Fruit fly (Drosophila melanogaster) whole organism, embryonic: ENCODE measurements around the gene SelT.

ENCODE experiments used
- Atf-2 ChIP-seq: fragments of 200-800 bp; sonication (Bioruptor generic); optimal IDR thresholded peaks from 2 replicates; lab custom pipeline; 2016; ENCODE audit warnings: missing biosample characterization, missing genetic modification characterization
- Atf3 ChIP-seq: fragments of 200-800 bp; sonication (Bioruptor generic); optimal IDR thresholded peaks from 3 replicates; lab custom pipeline; 2016; ENCODE audit warnings: missing biosample characterization, missing genetic modification characterization
- CG10321 ChIP-seq: fragments of 200-800 bp; sonication (Bioruptor generic); IDR thresholded peaks from 2 replicates; pipeline ENCODE4 v1.3.6; 2022; ENCODE audit warnings: missing biosample characterization, missing genetic modification characterization
- CG10543 ChIP-seq: fragments of 200-800 bp; sonication (Bioruptor generic); optimal IDR thresholded peaks from 3 replicates; lab custom pipeline; 2017; ENCODE audit warnings: missing biosample characterization, mild to moderate bottlenecking, missing genetic modification characterization, moderate library complexity
- CG11398 ChIP-seq: fragments of 200-800 bp; sonication (Bioruptor generic); optimal IDR thresholded peaks from 2 replicates; lab custom pipeline; 2016; ENCODE audit warnings: missing biosample characterization, missing genetic modification characterization
- CG14965 ChIP-seq: fragments of 200-800 bp; sonication (Bioruptor generic); optimal IDR thresholded peaks from 2 replicates; lab custom pipeline; 2016; ENCODE audit warnings: missing biosample characterization, missing genetic modification characterization, borderline replicate concordance
- CG15011 ChIP-seq: fragments of 200-800 bp; sonication (Bioruptor generic); optimal IDR thresholded peaks from 3 replicates; lab custom pipeline; 2018; ENCODE audit warnings: missing biosample characterization, mild to moderate bottlenecking, missing genetic modification characterization
- CG2875 ChIP-seq: fragments of 200-800 bp; sonication (Bioruptor generic); optimal IDR thresholded peaks from 2 replicates; lab custom pipeline; 2017; ENCODE audit warnings: missing biosample characterization, mild to moderate bottlenecking, missing genetic modification characterization, missing genetic modification reagents
- CG32532 ChIP-seq: fragments of 200-800 bp; sonication (Bioruptor generic); IDR thresholded peaks from 2 replicates; pipeline ENCODE4 v1.3.6; 2022; ENCODE audit warnings: missing biosample characterization, missing genetic modification characterization
- CG32772 ChIP-seq: fragments of 200-800 bp; sonication (Bioruptor generic); IDR thresholded peaks from 2 replicates; pipeline ENCODE4 v1.3.6; 2022; ENCODE audit warnings: missing biosample characterization, missing genetic modification characterization
- CG3847 ChIP-seq: fragments of 200-800 bp; sonication (Bioruptor generic); IDR thresholded peaks from 2 replicates; pipeline ENCODE4 v1.3.6; 2022; ENCODE audit warnings: missing biosample characterization, missing genetic modification characterization
- CG5180 ChIP-seq: fragments of 200-800 bp; sonication (Bioruptor generic); optimal IDR thresholded peaks from 3 replicates; lab custom pipeline; 2017; ENCODE audit warnings: missing biosample characterization, missing genetic modification characterization, mild to moderate bottlenecking, moderate library complexity, missing genetic modification reagents
- CG6654 ChIP-seq: fragments of 200-800 bp; sonication (Bioruptor generic); optimal IDR thresholded peaks from 2 replicates; lab custom pipeline; 2017; ENCODE audit warnings: missing biosample characterization, mild to moderate bottlenecking, missing genetic modification characterization
- CG7839 ChIP-seq: fragments of 200-800 bp; sonication (Bioruptor generic); optimal IDR thresholded peaks from 3 replicates; lab custom pipeline; 2018; ENCODE audit warnings: missing biosample characterization, mild to moderate bottlenecking, missing genetic modification characterization, moderate library complexity
- CG7963 ChIP-seq: fragments of 200-800 bp; sonication (Bioruptor generic); IDR thresholded peaks from 3 replicates; pipeline ENCODE4 v1.3.6; 2022; ENCODE audit warnings: missing biosample characterization, missing genetic modification characterization; ENCODE audit not compliant: partially characterized antibody
- CkIIα-i1 ChIP-seq: fragments of 200-800 bp; sonication (Bioruptor generic); IDR thresholded peaks from 2 replicates; pipeline ENCODE4 v1.3.6; 2022; ENCODE audit warnings: missing biosample characterization, missing genetic modification characterization
- Dfd ChIP-seq, 2 experiments: fragments of >200 bp; optimal IDR thresholded peaks; 2 replicates each; lab custom pipeline; 2017; ENCODE audit warnings: missing biosample characterization in 2 of 2, missing genetic modification characterization in 2 of 2
- Doc2 ChIP-seq: fragments of 200-800 bp; sonication (Bioruptor generic); IDR thresholded peaks from 2 replicates; pipeline ENCODE4 v1.3.6; 2022; ENCODE audit warnings: missing biosample characterization, missing genetic modification characterization
- Hr51 ChIP-seq, 2 experiments: fragments of 200-800 bp; sonication (Bioruptor generic); optimal IDR thresholded peaks; 2 replicates in 1 of 2; 3 replicates in 1 of 2; lab custom pipeline; 2016 to 2018; ENCODE audit warnings: missing biosample characterization in 2 of 2, missing genetic modification characterization in 2 of 2, mild to moderate bottlenecking in 1 of 2, moderate library complexity in 1 of 2
- Kr ChIP-seq: fragments of 200-800 bp; sonication (Bioruptor generic); optimal IDR thresholded peaks from 2 replicates; lab custom pipeline; 2017; ENCODE audit warnings: missing biosample characterization, mild to moderate bottlenecking, missing genetic modification characterization
- Lpt ChIP-seq: fragments of >200 bp; optimal IDR thresholded peaks from 2 replicates; lab custom pipeline; 2018; ENCODE audit warnings: missing biosample characterization, missing genetic modification characterization
- MBD-R2 ChIP-seq: fragments of 200-800 bp; sonication (Bioruptor generic); IDR thresholded peaks from 2 replicates; pipeline ENCODE4 v1.3.6; 2022; ENCODE audit warnings: missing biosample characterization, missing genetic modification characterization
- Med ChIP-seq: fragments of 200-800 bp; sonication (Bioruptor generic); peaks from one replicate; lab custom pipeline; 2016; ENCODE audit warnings: missing biosample characterization, missing genetic modification characterization, mild to moderate bottlenecking, inconsistent platforms, moderate library complexity
- Nf-YA ChIP-seq: fragments of 200-800 bp; sonication (Bioruptor generic); IDR thresholded peaks from 2 replicates; pipeline ENCODE4 v1.3.6; 2022; ENCODE audit warnings: missing biosample characterization, missing genetic modification characterization
- Oli ChIP-seq: fragments of 200-800 bp; sonication (Bioruptor generic); optimal IDR thresholded peaks from 2 replicates; lab custom pipeline; 2018; ENCODE audit warnings: missing biosample characterization, mild to moderate bottlenecking, missing genetic modification characterization, moderate library complexity
- Trl ChIP-seq, 3 experiments: fragments of >200 bp in 2 of 3; fragments of 200-800 bp in 1 of 3; sonication (Bioruptor generic) in 1 of 3; optimal IDR thresholded peaks; 2 replicates in 1 of 3; 3 replicates in 2 of 3; lab custom pipeline; 2016 to 2017; ENCODE audit warnings: missing biosample characterization in 1 of 3, missing genetic modification characterization in 1 of 3
- aop ChIP-seq: fragments of 200-800 bp; sonication (Bioruptor generic); IDR thresholded peaks from 2 replicates; pipeline ENCODE4 v1.3.6; 2022; ENCODE audit warnings: missing biosample characterization, missing genetic modification characterization
- ci ChIP-seq: fragments of 200-800 bp; sonication (Bioruptor generic); IDR thresholded peaks from 3 replicates; pipeline ENCODE4 v1.3.6; 2022; ENCODE audit warnings: missing biosample characterization, missing genetic modification characterization
- crc ChIP-seq: fragments of 200-800 bp; sonication (Bioruptor generic); optimal IDR thresholded peaks from 2 replicates; lab custom pipeline; 2016; ENCODE audit warnings: missing biosample characterization, missing genetic modification characterization
- croc ChIP-seq: fragments of 200-800 bp; sonication (Bioruptor generic); conservative IDR thresholded peaks from 3 replicates; pipeline ENCODE4 v1.3.6; 2022; ENCODE audit warnings: missing biosample characterization, missing genetic modification characterization
- exex ChIP-seq: fragments of 200-800 bp; sonication (Bioruptor generic); optimal IDR thresholded peaks from 4 replicates; lab custom pipeline; 2018; ENCODE audit warnings: missing biosample characterization, mild to moderate bottlenecking, missing genetic modification characterization, moderate library complexity
- grau ChIP-seq: fragments of 200-800 bp; optimal IDR thresholded peaks from 3 replicates; lab custom pipeline; 2019; ENCODE audit warnings: missing biosample characterization, mild to moderate bottlenecking, missing genetic modification characterization, moderate library complexity
- gro ChIP-seq: fragments of 200-800 bp; sonication (Bioruptor generic); optimal IDR thresholded peaks from 2 replicates; lab custom pipeline; 2016; ENCODE audit warnings: missing biosample characterization, missing genetic modification characterization
- gsb-n ChIP-seq: fragments of 200-800 bp; sonication (Bioruptor generic); optimal IDR thresholded peaks from 3 replicates; lab custom pipeline; 2018; ENCODE audit warnings: missing biosample characterization, mild to moderate bottlenecking, missing genetic modification characterization
- inv ChIP-seq: fragments of 200-800 bp; sonication (Bioruptor generic); IDR thresholded peaks from 2 replicates; pipeline ENCODE4 v1.3.6; 2022; ENCODE audit warnings: missing biosample characterization, missing genetic modification characterization; ENCODE audit not compliant: partially characterized antibody
- otp ChIP-seq: fragments of 200-800 bp; sonication (Bioruptor generic); IDR thresholded peaks from 3 replicates; pipeline ENCODE4, ENCODE4 v1.3.6; 2022; ENCODE audit warnings: missing biosample characterization, missing genetic modification characterization
- p53 ChIP-seq: fragments of 200-800 bp; sonication (Bioruptor generic); optimal IDR thresholded peaks from 2 replicates; lab custom pipeline; 2016; ENCODE audit warnings: missing biosample characterization, missing genetic modification characterization
- prd ChIP-seq, 3 experiments: fragments of >200 bp in 2 of 3; fragments of 200-800 bp in 1 of 3; sonication (Bioruptor generic) in 1 of 3; optimal IDR thresholded peaks in 2 of 3; IDR thresholded peaks in 1 of 3; 2 replicates in 2 of 3; 3 replicates in 1 of 3; pipeline versions ENCODE4 v1.3.6 to Lab custom; 2017 to 2022; ENCODE audit warnings: missing biosample characterization in 1 of 3, missing genetic modification characterization in 1 of 3
- slp2 ChIP-seq: fragments of 200-800 bp; sonication (Bioruptor generic); optimal IDR thresholded peaks from 2 replicates; lab custom pipeline; 2016; ENCODE audit warnings: missing biosample characterization, missing genetic modification characterization
- stwl ChIP-seq: fragments of 200-800 bp; sonication (Bioruptor generic); optimal IDR thresholded peaks from 3 replicates; lab custom pipeline; 2018; ENCODE audit warnings: missing biosample characterization, mild to moderate bottlenecking, missing genetic modification characterization, moderate library complexity
- vnd ChIP-seq: fragments of 200-800 bp; sonication (Bioruptor generic); IDR thresholded peaks from 3 replicates; pipeline ENCODE4 v1.3.6; 2022; ENCODE audit warnings: missing biosample characterization, missing genetic modification characterization; ENCODE audit not compliant: partially characterized antibody

Gene SelT

DNA sequence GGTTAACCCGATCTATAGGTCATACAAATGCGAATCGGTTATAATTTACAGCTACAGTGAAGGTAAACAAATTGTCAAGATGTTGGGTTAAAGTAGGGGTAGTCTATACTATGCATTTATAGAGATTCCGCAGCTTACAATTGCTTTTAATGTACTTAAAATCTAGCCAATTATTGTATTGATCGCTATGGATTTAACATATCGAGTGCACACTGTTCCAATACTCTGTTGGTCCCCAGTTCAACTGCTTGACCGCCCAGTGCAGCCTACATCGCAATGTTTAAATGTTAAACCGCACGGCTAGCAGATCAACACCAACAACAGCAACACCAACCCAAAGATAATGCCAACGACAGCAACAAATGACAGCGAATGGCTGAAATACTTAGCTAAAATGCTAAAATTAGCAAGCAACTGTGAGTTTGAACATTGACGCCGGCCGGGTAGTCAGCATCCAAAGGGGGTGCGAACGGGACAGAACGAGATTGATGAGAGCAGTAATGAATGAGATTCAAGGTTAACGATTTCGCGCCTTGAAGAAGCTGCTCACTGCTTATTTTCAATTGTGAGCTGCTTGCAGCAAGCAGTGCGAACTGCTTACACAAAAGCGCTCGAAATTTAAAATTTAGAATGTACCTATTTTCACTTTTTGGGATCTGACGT is 9.7 kb upstream of the SelT start (continued):
- peak; percentile 69 for TF ChIP-seq Med (GFP tag; lab: Kevin White, UChicago)
- TF ChIP-seq CG10543, result peak; percentile 64
- TF ChIP-seq CG14965 (GFP tag; lab: Kevin White, UChicago), result no peak
- peak; percentile 47; the same call in 1 of the 2 replicates for TF ChIP-seq MBD-R2 (GFP tag; lab: Robert Waterston, UW)
- TF ChIP-seq p53, result no peak
- TF ChIP-seq croc, result peak; percentile 12; the same call in 2 of the 3 replicates
- TF ChIP-seq Atf3 (GFP tag; lab: Kevin White, UChicago), result peak; percentile 69
- TF ChIP-seq CG32772 (GFP tag; lab: Robert Waterston, UW), result peak; percentile 47; the same call in 1 of the 2 replicates
- 0 out of 2 replicates have a peak, but pooled peaks have one; percentile 43 for TF ChIP-seq aop
- TF ChIP-seq gro (GFP tag; lab: Kevin White, UChicago), result no peak
- no peak for TF ChIP-seq CG11398
- TF ChIP-seq Nf-YA, result no peak
- TF ChIP-seq grau, result peak; percentile 94
- peak; percentile 75 for TF ChIP-seq CG10321 (GFP tag; lab: Robert Waterston, UW)
- TF ChIP-seq CG5180, result no peak
- TF ChIP-seq CkIIα-i1 (GFP tag; lab: Robert Waterston, UW), result no peak
- no peak for TF ChIP-seq CG7839 (tag; lab: Kevin White, UChicago)
- peak; percentile 86 for TF ChIP-seq CG6654
- TF ChIP-seq inv, result 0 out of 2 replicates have a peak, but pooled peaks have one; percentile 10
- TF ChIP-seq CG7963 (GFP tag; lab: Robert Waterston, UW), result 0 out of 3 replicates have a peak, but pooled peaks have one; percentile 31
- TF ChIP-seq Lpt (GFP tag; lab: Kevin White, UChicago), result no peak
- TF ChIP-seq CG3847 (GFP tag; lab: Robert Waterston, UW), result no peak
- TF ChIP-seq vnd (GFP tag; lab: Robert Waterston, UW), result peak; percentile 48; the same call in 2 of the 3 replicates
- no peak for TF ChIP-seq Hr51 (GFP tag; optimal IDR thresholded peaks at IDR 0.05; lab: Kevin White, UChicago)
- TF ChIP-seq slp2 (GFP tag; lab: Kevin White, UChicago), result no peak
- TF ChIP-seq gsb-n (tag; lab: Kevin White, UChicago), result no peak
- peak in 1 of 2 experiments; percentile 98 for TF ChIP-seq Dfd (GFP tag; optimal IDR thresholded peaks at IDR 0.05; lab: Kevin White, UChicago)
- no peak for TF ChIP-seq Kr (GFP tag; lab: Kevin White, UChicago)
- TF ChIP-seq Doc2 (GFP tag; lab: Robert Waterston, UW), result 0 out of 2 replicates have a peak, but pooled peaks have one; percentile 4
- TF ChIP-seq ci (GFP tag; lab: Robert Waterston, UW), result peak; percentile 77
- TF ChIP-seq CG2875, result peak; percentile 6
- TF ChIP-seq Atf-2 (GFP tag; lab: Kevin White, UChicago), result no peak
- TF ChIP-seq otp (GFP tag; lab: Robert Waterston, UW), result peak; percentile 65; the same call in 2 of the 3 replicates
- TF ChIP-seq CG32532, result peak; percentile 50
- TF ChIP-seq Oli (tag; lab: Kevin White, UChicago), result no peak
- TF ChIP-seq crc (GFP tag; lab: Kevin White, UChicago), result no peak
- TF ChIP-seq prd (optimal IDR thresholded peaks at IDR 0.05; lab: Kevin White, UChicago), result no peak
- peak; percentile 74 for TF ChIP-seq prd (GFP tag; IDR thresholded peaks at IDR 0.05; lab: Robert Waterston, UW)
- peak; percentile 24 for TF ChIP-seq stwl
- TF ChIP-seq, all 482 proteins: peak for 146

DNA sequence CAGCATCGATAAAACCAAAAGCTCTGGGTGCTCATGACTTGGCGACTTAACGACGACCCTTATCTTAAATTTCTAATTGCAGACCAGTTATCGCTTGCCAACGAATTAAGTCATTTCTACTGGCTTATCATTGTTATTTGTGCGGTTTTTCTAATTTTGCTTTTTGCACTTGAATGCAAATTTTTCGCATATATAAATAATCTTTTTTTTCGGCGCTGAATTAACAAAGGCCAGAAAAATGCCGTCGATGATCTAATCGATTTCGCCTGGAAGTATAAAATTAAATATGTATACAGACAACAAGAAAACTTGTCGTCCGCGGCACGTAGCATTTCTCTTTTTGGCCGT is 9.2 kb upstream of the SelT start:
- TF ChIP-seq exex (tag; lab: Kevin White, UChicago) (peak; percentile 21), CG15011 (GFP tag; lab: Kevin White, UChicago) (no peak), Trl (optimal IDR thresholded peaks at IDR 0.05; lab: Kevin White, UChicago) (peak in 1 of 2 experiments; percentile 3), Trl (GFP tag; optimal IDR thresholded peaks at IDR 0.05; lab: Kevin White, UChicago) (no peak)
